Fruit fly (Drosophila melanogaster): ENCODE results near the gene Mur11Da.

The Mur11Da gene

DNA sequence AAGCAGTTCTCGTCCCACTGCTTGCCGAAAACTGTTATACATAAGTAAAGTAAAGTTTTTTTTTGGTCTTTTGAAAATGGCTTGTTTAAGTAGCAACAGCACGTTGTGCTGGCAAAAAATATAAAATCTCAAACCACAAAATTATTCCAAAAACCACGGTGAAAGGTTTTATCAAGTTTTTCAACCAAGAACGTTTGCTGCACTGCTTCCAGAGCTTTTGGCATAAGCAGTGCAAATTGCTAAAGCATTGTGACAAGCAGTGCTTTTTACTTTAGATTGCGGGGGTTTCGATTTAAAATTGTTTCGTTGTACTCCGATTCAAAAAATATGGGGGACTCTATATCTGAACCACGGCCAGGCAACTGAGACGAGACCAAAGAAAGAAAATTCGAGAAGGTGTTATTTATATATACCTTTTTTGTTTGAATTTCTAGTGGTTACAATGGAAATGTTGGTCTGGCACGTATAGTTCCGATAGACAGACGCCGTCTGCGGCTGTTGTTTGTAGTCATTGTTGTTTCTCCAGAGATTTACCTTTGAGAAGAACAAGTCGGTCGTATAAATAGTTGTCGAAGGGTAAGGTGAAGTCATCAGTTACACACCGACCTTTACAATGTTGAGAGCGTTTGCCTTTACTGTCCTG, at the start of gene Mur11Da:
TSS of gene Mur11Da (plus strand) at position 593 of the 643 bp plus-strand sequence.
- TF ChIP-seq insv (optimal IDR thresholded peaks at IDR 0.05) (no peak), ttk (optimal IDR thresholded peaks at IDR 0.05) (no peak), Myc (optimal IDR thresholded peaks at IDR 0.05) (no peak), h (optimal IDR thresholded peaks at IDR 0.05) (no peak), psq (optimal IDR thresholded peaks at IDR 0.05) (no peak), Sin3A (optimal IDR thresholded peaks at IDR 0.05) (no peak)

DNA sequence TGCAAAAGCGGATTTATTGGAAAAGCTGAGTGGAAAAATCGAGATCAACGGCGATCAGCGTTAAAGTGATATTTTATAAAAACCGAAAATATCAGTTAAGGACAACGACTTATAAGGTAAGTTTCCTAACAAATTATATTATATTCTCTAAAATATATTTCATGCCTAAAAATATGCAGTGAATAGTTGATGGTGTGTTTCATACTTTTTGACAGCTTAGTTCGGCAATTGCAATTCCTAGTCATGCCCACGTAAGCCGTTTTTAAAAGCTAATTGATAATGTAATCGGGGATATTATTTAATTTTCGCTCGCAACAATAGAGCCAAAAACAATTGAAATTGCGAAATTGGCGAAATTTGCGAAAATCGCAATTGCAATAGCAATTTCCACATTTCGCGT, 48.1 kb upstream of the Mur11Da start:
- TF ChIP-seq h (optimal IDR thresholded peaks at IDR 0.05) (no peak), psq (optimal IDR thresholded peaks at IDR 0.05) (no peak), ttk (optimal IDR thresholded peaks at IDR 0.05) (no peak), Myc (optimal IDR thresholded peaks at IDR 0.05) (no peak), Sin3A (optimal IDR thresholded peaks at IDR 0.05) (no peak), insv (optimal IDR thresholded peaks at IDR 0.05) (no peak)

DNA sequence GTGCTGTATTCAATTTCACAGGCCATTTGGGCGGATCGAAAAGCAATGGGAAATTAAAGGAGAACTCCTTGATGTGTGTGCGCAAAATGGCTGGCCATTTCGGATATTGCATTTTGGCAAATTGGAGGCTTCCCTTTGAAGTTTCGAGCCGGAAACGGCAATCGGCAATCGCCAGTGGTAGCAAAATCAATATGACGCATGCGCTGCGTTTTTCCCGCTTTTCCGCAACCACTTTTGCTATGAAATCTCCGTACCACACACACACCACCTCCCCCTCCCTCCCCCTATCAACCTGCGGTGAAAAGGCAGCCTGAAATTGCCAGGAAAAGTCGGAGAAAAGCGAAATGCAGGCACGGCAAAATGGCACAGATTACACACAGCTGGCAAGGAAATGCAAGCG, 45.4 kb upstream of the Mur11Da start:
- no peak for TF ChIP-seq insv (optimal IDR thresholded peaks at IDR 0.05)
- TF ChIP-seq psq (optimal IDR thresholded peaks at IDR 0.05) = no peak
- TF ChIP-seq ttk (optimal IDR thresholded peaks at IDR 0.05) = no peak
- no peak for TF ChIP-seq Sin3A (optimal IDR thresholded peaks at IDR 0.05)
- TF ChIP-seq Myc (optimal IDR thresholded peaks at IDR 0.05) = no peak
- no peak for TF ChIP-seq h (optimal IDR thresholded peaks at IDR 0.05)

DNA sequence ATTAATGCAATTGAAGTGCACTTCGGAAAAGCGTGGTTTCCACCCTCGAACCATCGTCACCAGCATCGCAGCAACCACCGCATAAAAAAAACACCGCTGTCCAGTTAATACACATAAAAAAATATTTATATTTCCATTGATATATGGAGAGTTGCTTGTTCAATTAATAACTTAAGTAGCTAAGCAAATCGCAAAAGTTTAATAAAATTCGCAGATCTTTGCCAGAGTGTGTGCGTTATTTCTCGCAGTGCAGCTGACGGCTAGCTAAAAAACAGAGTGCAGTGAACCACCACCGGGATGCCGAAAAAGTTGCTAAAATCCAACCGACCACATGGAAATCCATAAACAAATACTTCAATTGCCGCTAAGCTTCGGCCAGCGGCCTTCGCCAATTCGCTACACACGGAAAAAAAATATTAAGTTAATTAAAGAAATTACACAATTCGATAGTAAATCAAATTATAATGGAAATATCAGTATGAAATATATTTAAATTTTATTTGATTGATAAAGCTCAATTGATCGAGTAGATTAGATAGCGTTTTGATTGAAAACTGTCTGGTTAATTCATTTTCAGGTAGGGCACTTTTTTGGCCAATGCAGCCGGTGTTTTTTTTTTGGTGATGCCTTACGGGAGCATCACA, 44.3 kb upstream of the Mur11Da start:
- no peak for TF ChIP-seq Sin3A (optimal IDR thresholded peaks at IDR 0.05)
- TF ChIP-seq h (optimal IDR thresholded peaks at IDR 0.05) = no peak
- no peak for TF ChIP-seq ttk (optimal IDR thresholded peaks at IDR 0.05)
- TF ChIP-seq psq (optimal IDR thresholded peaks at IDR 0.05) = no peak

DNA sequence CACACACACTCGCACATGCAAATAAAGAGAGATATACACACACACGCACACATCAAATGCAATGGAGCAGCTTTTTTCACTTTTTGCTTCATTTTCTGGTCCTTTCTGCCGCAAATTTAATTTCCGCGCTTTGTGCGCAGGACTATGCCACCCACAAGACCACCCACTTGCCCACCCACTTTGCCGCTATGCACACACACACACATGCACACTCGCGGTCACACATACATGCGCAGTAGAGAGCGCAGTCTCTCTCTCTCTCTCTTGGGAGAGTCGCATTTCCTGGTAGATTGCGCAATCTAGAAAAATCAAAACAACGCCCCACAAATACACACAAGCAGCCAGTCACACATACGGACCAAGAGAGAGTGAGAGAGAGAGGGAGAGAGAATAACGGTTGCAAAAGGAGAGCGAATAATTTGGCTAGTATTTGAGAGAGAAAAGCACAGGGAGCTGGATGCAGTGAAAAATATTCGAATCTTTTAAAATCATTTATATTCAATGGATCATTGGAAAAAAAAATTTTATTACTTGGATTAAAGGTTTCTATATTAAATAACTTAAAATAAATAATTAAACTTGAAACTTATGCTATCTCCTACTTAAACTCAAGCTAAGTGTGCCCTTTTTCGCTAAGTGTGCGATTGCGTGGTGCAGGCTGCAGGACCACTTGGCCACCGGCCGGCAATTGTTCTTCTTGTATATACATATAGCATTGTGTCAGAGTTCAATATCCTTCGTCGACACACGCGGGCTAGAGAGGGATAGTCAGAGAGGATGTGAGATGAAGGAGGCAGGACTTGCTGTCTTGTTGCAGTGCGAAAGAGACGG, 42.0 kb upstream of the Mur11Da start:
- TF ChIP-seq Sin3A (optimal IDR thresholded peaks at IDR 0.05) (no peak), h (optimal IDR thresholded peaks at IDR 0.05) (no peak)

DNA sequence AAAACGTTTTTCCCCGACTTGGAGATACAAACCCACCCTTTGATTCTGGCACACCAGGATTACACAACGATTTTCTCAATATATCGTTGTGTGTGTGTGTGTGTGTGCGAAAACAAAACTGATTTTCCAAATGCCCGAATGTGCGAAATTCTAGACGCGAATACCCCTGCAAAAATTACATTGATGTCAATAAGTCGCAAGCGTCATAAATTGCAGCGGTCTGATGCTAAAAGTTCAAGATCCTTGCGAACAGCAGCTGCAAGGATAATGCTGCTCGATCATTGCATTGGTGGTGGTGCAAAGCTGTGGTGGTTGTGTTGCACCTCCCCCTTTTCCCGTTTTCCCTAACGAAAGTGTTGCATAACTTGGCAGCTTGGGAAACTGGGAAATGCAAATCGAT, 40.1 kb upstream of the Mur11Da start:
- TF ChIP-seq psq (optimal IDR thresholded peaks at IDR 0.05) (no peak), h (optimal IDR thresholded peaks at IDR 0.05) (no peak), ttk (optimal IDR thresholded peaks at IDR 0.05) (no peak), Sin3A (optimal IDR thresholded peaks at IDR 0.05) (no peak), insv (optimal IDR thresholded peaks at IDR 0.05) (no peak), Myc (optimal IDR thresholded peaks at IDR 0.05) (no peak)

DNA sequence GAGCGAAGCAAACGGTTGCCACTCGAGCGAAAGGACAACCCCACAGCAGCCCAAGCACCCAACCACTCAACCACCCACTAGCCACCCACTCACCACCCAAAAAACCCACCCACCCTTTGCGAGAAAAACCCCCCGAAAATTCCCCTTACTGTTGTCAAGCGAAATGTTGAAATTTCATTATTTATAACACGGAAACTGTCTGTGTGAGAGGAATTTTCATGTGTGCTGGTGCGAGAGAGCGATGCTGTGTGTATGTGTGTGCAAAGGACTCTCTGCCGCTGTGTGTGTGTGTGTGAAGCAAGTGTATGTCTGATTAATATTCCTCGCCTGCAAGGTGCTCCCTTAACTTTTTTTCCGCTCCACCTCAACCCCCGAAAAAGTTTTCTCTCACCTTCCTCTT, 37.9 kb upstream of the Mur11Da start:
- TF ChIP-seq ttk (optimal IDR thresholded peaks at IDR 0.05) = no peak
- TF ChIP-seq psq (optimal IDR thresholded peaks at IDR 0.05) = no peak
- TF ChIP-seq Sin3A (optimal IDR thresholded peaks at IDR 0.05) = no peak
- no peak for TF ChIP-seq Myc (optimal IDR thresholded peaks at IDR 0.05)
- TF ChIP-seq insv (optimal IDR thresholded peaks at IDR 0.05) = no peak
- TF ChIP-seq h (optimal IDR thresholded peaks at IDR 0.05) = no peak

DNA sequence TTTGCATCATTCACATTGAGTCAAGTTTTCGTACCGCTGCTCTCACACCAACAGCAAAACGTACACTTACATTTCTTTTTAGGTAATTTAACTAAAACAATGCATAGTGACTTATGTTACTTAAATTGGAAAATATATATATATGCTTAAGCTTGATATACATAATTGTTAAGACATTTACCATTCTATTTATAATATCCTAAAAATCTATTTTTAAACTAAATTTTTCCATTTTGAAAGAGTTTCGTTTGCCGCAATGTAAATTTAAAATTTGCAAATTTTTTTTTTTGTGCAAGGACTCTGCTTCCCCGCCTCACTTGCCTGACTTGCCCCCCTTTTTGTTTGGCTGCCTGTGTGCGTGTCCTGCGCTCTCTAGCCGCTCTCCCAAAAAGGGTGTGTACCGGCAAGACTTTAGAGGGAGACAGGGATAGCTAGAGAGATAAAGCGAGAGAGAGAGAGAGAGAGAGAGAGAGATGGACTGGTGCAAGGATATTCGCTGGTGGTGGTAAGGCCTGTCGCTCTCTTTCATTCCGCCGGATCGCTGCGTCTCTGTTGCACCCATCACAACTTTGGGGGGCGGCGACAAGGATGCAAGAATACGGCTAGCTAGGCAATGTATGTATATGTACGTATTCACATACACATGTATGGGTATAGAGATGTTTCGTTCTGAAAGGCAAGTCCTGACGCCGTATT, 29.7 kb upstream of the Mur11Da start:
- TF ChIP-seq psq (optimal IDR thresholded peaks at IDR 0.05) (no peak), ttk (optimal IDR thresholded peaks at IDR 0.05) (no peak), insv (optimal IDR thresholded peaks at IDR 0.05) (no peak), Sin3A (optimal IDR thresholded peaks at IDR 0.05) (no peak), Myc (optimal IDR thresholded peaks at IDR 0.05) (no peak), h (optimal IDR thresholded peaks at IDR 0.05) (no peak)

DNA sequence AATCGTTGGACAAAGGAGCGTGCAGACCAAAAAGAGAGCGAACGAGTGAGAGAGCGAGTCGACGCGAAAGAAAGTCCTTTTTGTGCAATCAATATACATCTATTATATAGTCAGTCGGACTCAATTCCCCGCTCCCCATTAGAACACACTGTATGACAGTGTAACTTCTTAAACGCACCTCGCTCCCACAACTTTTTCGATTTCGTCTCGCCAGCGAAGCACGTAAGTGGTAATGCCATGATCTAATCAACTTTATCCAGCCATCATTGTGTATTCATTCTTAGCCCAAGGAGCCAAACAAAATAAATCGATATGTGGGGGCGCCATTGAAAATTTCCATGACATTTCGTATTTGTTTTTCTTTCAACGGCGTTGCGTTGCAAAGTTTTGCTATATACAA, 28.7 kb upstream of the Mur11Da start:
- TF ChIP-seq insv (optimal IDR thresholded peaks at IDR 0.05) (no peak), Sin3A (optimal IDR thresholded peaks at IDR 0.05) (no peak), psq (optimal IDR thresholded peaks at IDR 0.05) (no peak)

DNA sequence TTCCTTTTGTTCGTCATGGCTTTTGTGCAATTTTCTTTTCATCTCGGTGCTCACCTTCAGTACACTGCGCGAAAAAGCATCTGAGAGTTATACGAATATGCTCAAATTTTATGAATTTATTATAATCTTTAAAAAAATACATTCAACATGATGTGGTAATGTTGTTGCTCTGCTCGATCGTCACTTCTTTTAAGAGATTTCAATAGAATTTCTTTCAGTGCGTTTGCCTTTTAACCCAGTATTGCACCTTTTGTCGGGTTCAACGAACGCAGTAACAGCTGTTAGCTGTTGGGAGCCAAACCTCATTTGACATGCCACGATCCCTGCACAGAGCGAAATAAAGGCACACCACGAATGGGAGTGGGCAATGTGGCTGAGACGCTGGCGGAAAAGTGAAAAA, 27.7 kb upstream of the Mur11Da start:
- TF ChIP-seq Myc (optimal IDR thresholded peaks at IDR 0.05) (no peak), ttk (optimal IDR thresholded peaks at IDR 0.05) (no peak), psq (optimal IDR thresholded peaks at IDR 0.05) (no peak), h (optimal IDR thresholded peaks at IDR 0.05) (no peak), insv (optimal IDR thresholded peaks at IDR 0.05) (no peak), Sin3A (optimal IDR thresholded peaks at IDR 0.05) (no peak)

DNA sequence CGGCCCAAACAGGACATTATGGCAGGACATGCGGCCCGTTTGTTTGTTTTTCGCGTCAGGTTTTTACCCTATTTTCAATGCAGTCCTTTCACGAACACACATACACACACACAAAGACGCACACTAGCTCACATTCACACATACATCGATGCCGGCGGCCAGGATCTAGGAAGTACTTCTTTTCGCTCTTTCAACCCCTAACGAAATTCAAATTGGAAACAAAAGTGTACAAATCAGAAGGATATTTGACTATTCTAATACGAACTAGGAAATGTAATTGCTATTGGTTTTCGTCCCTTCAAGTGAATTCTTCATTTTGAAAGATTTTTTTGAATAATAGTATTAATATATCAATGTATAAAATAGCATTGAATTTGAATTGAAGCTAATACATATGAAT, 27.3 kb upstream of the Mur11Da start:
- TF ChIP-seq h (optimal IDR thresholded peaks at IDR 0.05) = no peak
- TF ChIP-seq Sin3A (optimal IDR thresholded peaks at IDR 0.05) = no peak
- TF ChIP-seq insv (optimal IDR thresholded peaks at IDR 0.05) = no peak
- no peak for TF ChIP-seq psq (optimal IDR thresholded peaks at IDR 0.05)
- no peak for TF ChIP-seq ttk (optimal IDR thresholded peaks at IDR 0.05)
- TF ChIP-seq Myc (optimal IDR thresholded peaks at IDR 0.05) = no peak

DNA sequence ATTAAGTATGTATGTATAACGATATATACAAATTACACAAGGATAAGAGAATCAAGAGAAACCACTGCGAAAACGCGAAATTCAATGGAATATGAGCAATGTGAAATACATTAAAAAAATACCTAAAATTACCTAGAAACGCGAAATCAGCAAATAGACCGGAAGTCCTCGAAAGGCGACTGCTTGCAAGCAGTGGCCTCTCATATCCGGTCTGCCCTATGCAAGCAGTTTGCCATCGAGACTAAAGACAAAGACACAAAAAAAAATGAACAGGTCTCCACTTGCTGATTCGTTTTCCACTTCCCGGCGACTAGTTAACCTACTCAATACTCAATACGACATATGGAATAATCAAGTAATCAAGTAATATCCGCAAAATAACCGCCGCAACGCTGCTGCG, 20.0 kb upstream of the Mur11Da start:
- TF ChIP-seq psq (optimal IDR thresholded peaks at IDR 0.05) (no peak), h (optimal IDR thresholded peaks at IDR 0.05) (no peak), insv (optimal IDR thresholded peaks at IDR 0.05) (no peak), Sin3A (optimal IDR thresholded peaks at IDR 0.05) (no peak), ttk (optimal IDR thresholded peaks at IDR 0.05) (no peak), Myc (optimal IDR thresholded peaks at IDR 0.05) (no peak)

Data from Kc167 (cell line).